Fruit fly (Drosophila melanogaster) S2 (cell line): Measurements from ENCODE around the gene Rac1.

Experiments used
- CG8478 ChIP-seq: fragments of >200 bp; optimal IDR thresholded peaks from 2 replicates; lab custom pipeline; 2018
- CTCF ChIP-seq, 2 experiments: fragments of >200 bp; optimal IDR thresholded peaks; 2 replicates each; lab custom pipeline; 2018

DNA sequence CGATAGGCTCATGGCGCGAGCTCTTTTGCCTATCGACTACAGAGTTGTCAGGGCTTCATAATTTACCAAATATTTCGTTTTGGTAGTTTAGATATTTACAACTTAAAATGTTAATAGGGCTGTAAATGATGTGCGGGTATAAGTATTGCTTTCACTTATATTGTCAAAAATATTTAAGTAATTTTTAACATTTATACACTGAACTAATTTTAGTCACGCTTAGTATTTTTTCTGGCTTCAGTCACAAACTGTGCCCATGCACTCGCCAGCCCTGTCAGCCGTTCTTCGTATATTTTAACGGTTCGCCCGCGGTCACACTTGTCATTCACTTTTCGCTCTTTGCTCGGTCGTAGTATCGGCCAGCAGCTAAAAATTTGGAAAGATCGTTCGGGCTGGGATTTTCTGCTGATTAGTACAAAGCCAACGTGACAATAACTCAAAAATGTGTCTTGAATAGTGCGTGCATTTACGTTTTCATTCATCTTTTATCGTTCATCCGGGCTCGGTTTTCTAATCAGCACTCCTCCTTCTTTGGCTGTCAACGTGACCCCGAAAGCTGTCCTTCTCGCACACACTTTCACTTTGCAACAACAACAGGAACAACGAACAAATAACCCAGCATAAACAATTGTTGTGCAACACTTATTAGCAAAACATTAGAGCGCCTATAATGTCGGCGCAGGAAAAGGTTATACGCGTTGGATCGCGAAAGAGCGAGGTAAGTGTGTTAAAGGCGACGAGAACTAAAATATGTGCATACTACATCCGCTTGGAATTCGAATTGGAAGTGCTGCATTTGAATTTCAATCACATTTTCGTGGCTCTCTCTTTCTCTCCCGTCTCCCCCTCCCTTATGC is 32.3 kb upstream of the Rac1 start, which contains the start of the genes Hmbs and CG2211:
- TF ChIP-seq CG8478 (lab: Kevin White, UChicago) (no peak), CTCF (optimal IDR thresholded peaks at IDR 0.05; lab: Kevin White, UChicago) (peak in 1 of 2 experiments; percentile 10)
